Worm (Caenorhabditis elegans) whole organism, young adult: Measurements from ENCODE around the gene umps-1.

ENCODE experiments used
- B0336.3 ChIP-seq: fragments of 200-800 bp; sonication (Bioruptor generic); IDR thresholded peaks from 2 replicates; pipeline ENCODE4 v1.3.6; 2022; ENCODE audit warnings: missing genetic modification characterization, missing compliant biosample characterization
- C06A6.2 ChIP-seq: fragments of 200-800 bp; sonication (Bioruptor generic); conservative IDR thresholded peaks from 2 replicates; pipeline ENCODE4 v1.3.6; 2022; ENCODE audit warnings: missing genetic modification characterization, missing compliant biosample characterization
- C17E4.6 ChIP-seq: fragments of 200-800 bp; sonication (Bioruptor generic); IDR thresholded peaks from 2 replicates; pipeline ENCODE4 v1.3.6; 2022; ENCODE audit warnings: missing genetic modification reagents, missing genetic modification characterization, missing compliant biosample characterization
- D2030.7 ChIP-seq: fragments of 200-800 bp; sonication (Bioruptor generic); IDR thresholded peaks from 2 replicates; pipeline ENCODE4 v1.3.6; 2022; ENCODE audit warnings: missing genetic modification reagents, missing genetic modification characterization, missing compliant biosample characterization
- F37B4.10 ChIP-seq: fragments of 200-800 bp; sonication (Bioruptor generic); IDR thresholded peaks from 2 replicates; pipeline ENCODE4 v1.3.6; 2022; ENCODE audit warnings: missing genetic modification characterization, missing compliant biosample characterization
- F39B2.1 ChIP-seq: fragments of 200-800 bp; sonication (Bioruptor generic); IDR thresholded peaks from 2 replicates; pipeline ENCODE4 v1.3.6; 2022; ENCODE audit warnings: missing genetic modification reagents, missing genetic modification characterization, missing compliant biosample characterization
- F49E8.2 ChIP-seq: sonication (generic microtip); optimal IDR thresholded peaks from 3 replicates; lab custom pipeline; 2017; ENCODE audit warnings: missing genetic modification characterization, mild to moderate bottlenecking, missing compliant biosample characterization, antibody characterized with exemption, moderate library complexity; ENCODE audit not compliant: insufficient read depth
- F57C9.4 ChIP-seq: sonication (generic microtip); optimal IDR thresholded peaks from 2 replicates; lab custom pipeline; 2017; ENCODE audit warnings: mild to moderate bottlenecking, missing genetic modification characterization, missing compliant biosample characterization
- K11D2.4 ChIP-seq: fragments of 200-800 bp; sonication (Bioruptor generic); IDR thresholded peaks from 2 replicates; pipeline ENCODE4 v1.3.6; 2022; ENCODE audit warnings: missing genetic modification reagents, missing genetic modification characterization, missing compliant biosample characterization
- T07F8.4 ChIP-seq: sonication (generic microtip); optimal IDR thresholded peaks from 2 replicates; lab custom pipeline; 2016; ENCODE audit warnings: mild to moderate bottlenecking, missing genetic modification characterization, moderate library complexity, missing compliant biosample characterization
- T26A5.8 ChIP-seq: sonication (generic microtip); optimal IDR thresholded peaks from 2 replicates; lab custom pipeline; 2016; ENCODE audit warnings: missing genetic modification characterization, missing compliant biosample characterization
- Y56A3A.18 ChIP-seq: fragments of 200-800 bp; sonication (Bioruptor generic); IDR thresholded peaks from 2 replicates; pipeline ENCODE4 v1.3.6; 2022; ENCODE audit warnings: missing genetic modification reagents, missing genetic modification characterization, missing compliant biosample characterization
- akir-1 ChIP-seq: fragments of 200-800 bp; sonication (Bioruptor generic); optimal IDR thresholded peaks from 2 replicates; lab custom pipeline; 2018; ENCODE audit warnings: mild to moderate bottlenecking, missing genetic modification characterization, moderate library complexity, missing compliant biosample characterization
- atf-7 ChIP-seq: sonication (generic microtip); optimal IDR thresholded peaks from 2 replicates; lab custom pipeline; 2017; ENCODE audit warnings: mild to moderate bottlenecking, missing genetic modification characterization, missing compliant biosample characterization
- attf-3 ChIP-seq: fragments of 200-800 bp; sonication (Bioruptor generic); conservative IDR thresholded peaks from 2 replicates; pipeline ENCODE4 v1.3.6; 2022; ENCODE audit warnings: missing genetic modification reagents, missing genetic modification characterization, missing compliant biosample characterization
- ceh-40 ChIP-seq: fragments of 200-800 bp; sonication (Bioruptor generic); IDR thresholded peaks from 2 replicates; pipeline ENCODE4 v1.3.6; 2022; ENCODE audit warnings: missing genetic modification characterization, missing compliant biosample characterization
- ceh-58 ChIP-seq: fragments of 200-800 bp; sonication (Bioruptor generic); IDR thresholded peaks from 2 replicates; pipeline ENCODE4 v1.3.6; 2022; ENCODE audit warnings: missing genetic modification characterization, missing compliant biosample characterization
- dox-1 ChIP-seq: fragments of 200-800 bp; sonication (Bioruptor generic); IDR thresholded peaks from 2 replicates; pipeline ENCODE4 v1.3.6; 2022; ENCODE audit warnings: missing genetic modification reagents, missing genetic modification characterization, missing compliant biosample characterization
- efl-1 ChIP-seq: fragments of 150-350 bp; optimal IDR thresholded peaks from 2 replicates; lab custom pipeline; 2014; ENCODE audit warnings: missing biosample characterization, missing genetic modification reagents, missing genetic modification characterization
- egl-18 ChIP-seq: fragments of 200-800 bp; sonication (Bioruptor generic); IDR thresholded peaks from 2 replicates; pipeline ENCODE4 v1.3.6; 2022; ENCODE audit warnings: missing genetic modification reagents, missing genetic modification characterization, missing compliant biosample characterization
- ekl-4 ChIP-seq: fragments of 200-800 bp; sonication (Bioruptor generic); IDR thresholded peaks from 2 replicates; pipeline ENCODE4 v1.3.6; 2022; ENCODE audit warnings: missing genetic modification reagents, missing genetic modification characterization, missing compliant biosample characterization
- fkh-3 ChIP-seq: sonication (generic microtip); optimal IDR thresholded peaks from 2 replicates; lab custom pipeline; 2016; ENCODE audit warnings: mild to moderate bottlenecking, missing genetic modification characterization, missing compliant biosample characterization
- him-1 ChIP-seq: sonication (generic microtip); optimal IDR thresholded peaks from 2 replicates; lab custom pipeline; 2016; ENCODE audit warnings: missing genotype, missing genetic modification reagents, missing genetic modification characterization, missing compliant biosample characterization
- hlh-12 ChIP-seq: sonication (generic microtip); optimal IDR thresholded peaks from 2 replicates; lab custom pipeline; 2016; ENCODE audit warnings: missing genetic modification characterization, missing compliant biosample characterization
- let-526 ChIP-seq: fragments of 200-800 bp; sonication (Bioruptor generic); IDR thresholded peaks from 2 replicates; pipeline ENCODE4 v1.3.6; 2022; ENCODE audit warnings: missing genetic modification reagents, missing genetic modification characterization, missing compliant biosample characterization
- lsl-1 ChIP-seq: fragments of 200-800 bp; sonication (Bioruptor generic); optimal IDR thresholded peaks from 2 replicates; lab custom pipeline; 2018; ENCODE audit warnings: mild to moderate bottlenecking, missing genetic modification characterization, moderate library complexity, missing compliant biosample characterization
- madf-10 ChIP-seq: sonication (generic microtip); optimal IDR thresholded peaks from 2 replicates; lab custom pipeline; 2016; ENCODE audit warnings: mild to moderate bottlenecking, missing genetic modification characterization, missing compliant biosample characterization
- mel-28 ChIP-seq: sonication (generic microtip); optimal IDR thresholded peaks from 2 replicates; lab custom pipeline; 2016; ENCODE audit warnings: borderline replicate concordance, mild to moderate bottlenecking, missing genetic modification characterization, missing compliant biosample characterization
- mes-4 ChIP-seq: sonication (generic microtip); optimal IDR thresholded peaks from 2 replicates; lab custom pipeline; 2016; ENCODE audit warnings: missing genotype, missing genetic modification characterization, missing compliant biosample characterization
- nhr-27 ChIP-seq: fragments of 200-800 bp; sonication (Bioruptor generic); optimal IDR thresholded peaks from 2 replicates; lab custom pipeline; 2018; ENCODE audit warnings: mild to moderate bottlenecking, missing genetic modification characterization, moderate library complexity, missing compliant biosample characterization
- nhr-80 ChIP-seq: sonication (generic microtip); optimal IDR thresholded peaks from 2 replicates; lab custom pipeline; 2016; ENCODE audit warnings: missing genetic modification characterization, missing compliant biosample characterization
- rec-8 ChIP-seq, 2 experiments: sonication (generic microtip); optimal IDR thresholded peaks; 2 replicates each; lab custom pipeline; 2016; ENCODE audit warnings: mild to moderate bottlenecking in 2 of 2, missing genetic modification characterization in 2 of 2, missing genetic modification reagents in 2 of 2, missing genotype in 2 of 2, missing biosample characterization in 1 of 2, missing compliant biosample characterization in 1 of 2, moderate library complexity in 1 of 2
- repo-1 ChIP-seq: sonication (generic microtip); optimal IDR thresholded peaks from 2 replicates; lab custom pipeline; 2017; ENCODE audit warnings: mild to moderate bottlenecking, missing genetic modification characterization, missing compliant biosample characterization
- sea-2 ChIP-seq: fragments of 200-800 bp; sonication (Bioruptor generic); IDR thresholded peaks from 2 replicates; pipeline ENCODE4 v1.3.6; 2022; ENCODE audit warnings: missing genetic modification characterization, missing compliant biosample characterization
- snpc-1.1 ChIP-seq: sonication (generic microtip); optimal IDR thresholded peaks from 2 replicates; lab custom pipeline; 2017; ENCODE audit warnings: missing genetic modification characterization, mild to moderate bottlenecking, missing compliant biosample characterization, antibody characterized with exemption, moderate library complexity, missing genotype, missing genetic modification reagents; ENCODE audit not compliant: insufficient read depth
- snpc-3.4 ChIP-seq: sonication (generic microtip); optimal IDR thresholded peaks from 2 replicates; lab custom pipeline; 2017; ENCODE audit warnings: missing genetic modification characterization, mild to moderate bottlenecking, missing compliant biosample characterization, antibody characterized with exemption, moderate library complexity, missing genotype, missing genetic modification reagents
- somi-1 ChIP-seq: fragments of 200-800 bp; sonication (Bioruptor generic); optimal IDR thresholded peaks from 2 replicates; lab custom pipeline; 2018; ENCODE audit warnings: mild to moderate bottlenecking, missing genetic modification characterization, missing compliant biosample characterization
- tbx-9 ChIP-seq: sonication (generic microtip); optimal IDR thresholded peaks from 2 replicates; lab custom pipeline; 2016; ENCODE audit warnings: borderline replicate concordance, missing genetic modification characterization, inconsistent platforms, missing compliant biosample characterization
- tlf-1 ChIP-seq: fragments of 200-800 bp; sonication (Bioruptor generic); optimal IDR thresholded peaks from 2 replicates; lab custom pipeline; 2018; ENCODE audit warnings: mild to moderate bottlenecking, missing genetic modification characterization, missing compliant biosample characterization
- zfh-2 ChIP-seq: fragments of 200-800 bp; sonication (Bioruptor generic); conservative IDR thresholded peaks from 2 replicates; pipeline ENCODE4 v1.3.6; 2022; ENCODE audit warnings: missing genetic modification reagents, missing genetic modification characterization, missing compliant biosample characterization
- ztf-3 ChIP-seq: fragments of 200-800 bp; sonication (Bioruptor generic); optimal IDR thresholded peaks from 2 replicates; lab custom pipeline; 2018; ENCODE audit warnings: mild to moderate bottlenecking, missing genetic modification characterization, missing compliant biosample characterization

umps-1 gene

DNA sequence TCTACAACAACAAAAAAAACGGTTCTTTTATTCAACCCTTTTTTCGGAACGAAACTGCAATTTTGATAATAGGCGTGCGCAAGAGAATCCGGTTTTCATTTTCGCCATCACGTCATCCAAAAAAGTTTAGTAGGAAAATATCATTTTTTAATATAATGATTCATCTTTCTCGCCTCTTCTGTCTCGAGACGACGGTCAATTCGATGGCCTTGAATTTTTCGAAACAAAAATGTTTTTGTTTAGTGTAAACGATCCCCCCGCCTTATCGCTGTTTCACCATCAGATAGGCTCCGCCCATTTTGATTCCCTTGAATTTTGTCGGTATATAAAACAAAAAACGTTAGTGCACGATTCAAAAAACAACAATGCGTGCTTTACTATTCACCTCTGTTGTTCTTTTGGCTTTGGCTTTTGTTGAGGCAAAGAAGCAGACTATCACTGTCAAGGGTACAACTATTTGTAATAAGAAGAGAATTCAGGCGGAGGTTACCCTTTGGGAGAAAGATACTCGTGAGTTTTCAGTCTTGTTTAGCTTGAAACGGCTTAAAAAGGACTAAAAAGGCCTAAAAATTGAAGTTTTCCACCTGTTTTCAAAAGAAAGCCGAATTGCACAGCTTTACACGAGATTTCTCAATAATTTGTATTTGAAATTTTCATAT, 19.8 kb downstream of the umps-1 start, which contains the start of gene ttr-15 (continued):
- TF ChIP-seq Y56A3A.18 (0 out of 2 replicates have a peak, but pooled peaks have one; percentile 45), atf-7 (tag; lab: Kevin White, UChicago) (peak; percentile 11), F37B4.10 (GFP tag; lab: Robert Waterston, UW) (no peak)

DNA sequence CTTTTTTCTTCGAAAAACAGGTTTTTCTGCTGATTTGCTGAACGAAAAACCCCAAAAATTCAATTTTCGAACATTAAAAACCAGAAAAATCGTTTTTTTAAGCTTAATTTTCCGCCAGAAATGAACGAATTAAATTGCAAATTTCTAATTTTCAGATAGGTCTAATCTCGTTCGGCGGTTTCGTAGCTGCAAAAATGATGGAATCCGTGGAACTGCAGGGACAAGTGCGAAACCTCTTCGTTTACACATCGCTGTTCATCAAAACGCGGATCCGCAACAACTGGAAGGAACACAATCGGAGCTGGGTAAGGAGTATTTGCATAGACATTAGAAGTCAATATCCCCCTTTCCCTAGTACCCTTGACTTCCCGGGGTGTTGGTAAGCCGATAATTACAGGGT, 21.3 kb downstream of the umps-1 start:
- TF ChIP-seq snpc-1.1 (no peak), egl-18 (GFP tag; lab: Robert Waterston, UW) (no peak), tbx-9 (no peak), rec-8 (tag; optimal IDR thresholded peaks at IDR 0.05; lab: Kevin White, UChicago) (no peak), K11D2.4 (GFP tag; lab: Robert Waterston, UW) (no peak), snpc-3.4 (tag; lab: Kevin White, UChicago) (no peak), madf-10 (no peak), somi-1 (GFP tag; lab: Kevin White, UChicago) (no peak), him-1 (tag; lab: Kevin White, UChicago) (no peak), F39B2.1 (GFP tag; lab: Robert Waterston, UW) (no peak), akir-1 (GFP tag; lab: Kevin White, UChicago) (no peak), C06A6.2 (GFP tag; lab: Robert Waterston, UW) (no peak), mel-28 (tag; lab: Kevin White, UChicago) (no peak), nhr-27 (tag; lab: Kevin White, UChicago) (no peak)

ce11 chrIII:10335086-10335485, 22.4 kb downstream of the umps-1 start, which contains the start of gene ced-9:
Gene ced-9, plus strand, starts transcription at chrIII:10335172.
- TF ChIP-seq tbx-9 (peak; percentile 93), ztf-3 (no peak), tlf-1 (GFP tag; lab: Kevin White, UChicago) (no peak)

ce11 chrIII:10333961-10334542, 23.4 kb downstream of the umps-1 start, which contains the start of the genes jmjd-4 and mev-1:
Gene jmjd-4, minus strand, starts transcription at chrIII:10334018.
Gene mev-1, plus strand, starts transcription at chrIII:10334277.
- TF ChIP-seq F49E8.2, result no peak
- TF ChIP-seq rec-8 (tag; optimal IDR thresholded peaks at IDR 0.05; lab: Kevin White, UChicago), result no peak
- peak; percentile 64; the same call in 1 of the 2 replicates for TF ChIP-seq C17E4.6
- peak; percentile 77 for TF ChIP-seq repo-1 (tag; lab: Kevin White, UChicago)
- no peak for TF ChIP-seq T26A5.8 (tag; lab: Kevin White, UChicago)
- TF ChIP-seq attf-3 (GFP tag; lab: Robert Waterston, UW), result no peak
- TF ChIP-seq sea-2 (GFP tag; lab: Robert Waterston, UW), result no peak
- peak; percentile 80 for TF ChIP-seq ekl-4
- TF ChIP-seq akir-1 (GFP tag; lab: Kevin White, UChicago), result no peak
- peak; percentile 84 for TF ChIP-seq nhr-80 (tag; lab: Kevin White, UChicago)
- TF ChIP-seq lsl-1 (GFP tag; lab: Kevin White, UChicago), result peak; percentile 81
- TF ChIP-seq ceh-40 (GFP tag; lab: Robert Waterston, UW), result no peak
- no peak for TF ChIP-seq fkh-3
- TF ChIP-seq hlh-12 (tag; lab: Kevin White, UChicago), result no peak
- TF ChIP-seq T07F8.4 (tag; lab: Kevin White, UChicago), result no peak
- peak; percentile 58; the same call in 1 of the 2 replicates for TF ChIP-seq Y56A3A.18
- peak; percentile 94 for TF ChIP-seq dox-1
- TF ChIP-seq him-1 (tag; lab: Kevin White, UChicago), result no peak
- peak; percentile 51 for TF ChIP-seq efl-1
- TF ChIP-seq let-526 (GFP tag; lab: Robert Waterston, UW), result no peak
- peak; percentile 38 for TF ChIP-seq D2030.7 (GFP tag; lab: Robert Waterston, UW)
- no peak for TF ChIP-seq ceh-58 (GFP tag; lab: Robert Waterston, UW)
- no peak for TF ChIP-seq mel-28 (tag; lab: Kevin White, UChicago)
- no peak for TF ChIP-seq mes-4 (tag; lab: Kevin White, UChicago)
- peak; percentile 84 for TF ChIP-seq zfh-2
- peak; percentile 82 for TF ChIP-seq tlf-1 (GFP tag; lab: Kevin White, UChicago)
- TF ChIP-seq B0336.3 (GFP tag; lab: Robert Waterston, UW), result peak; percentile 94
- TF ChIP-seq atf-7 (tag; lab: Kevin White, UChicago), result peak; percentile 61
- TF ChIP-seq F57C9.4, result no peak
- TF ChIP-seq F39B2.1 (GFP tag; lab: Robert Waterston, UW), result no peak
- peak; percentile 3 for TF ChIP-seq madf-10
